Worm (Caenorhabditis elegans) whole organism, L4 larva: ENCODE measurements around the gene C10A4.3.

Experiments
- F10B5.3 ChIP-seq: sonication (generic microtip); optimal IDR thresholded peaks from 2 replicates; lab custom pipeline; 2016; ENCODE audit warnings: mild to moderate bottlenecking, missing genetic modification characterization, missing compliant biosample characterization
- F26F4.8 ChIP-seq: fragments of 200-800 bp; sonication (Bioruptor generic); conservative IDR thresholded peaks from 2 replicates; pipeline ENCODE4 v1.3.6; 2022; ENCODE audit warnings: missing genetic modification characterization, missing compliant biosample characterization
- Y105C5A.15 ChIP-seq: fragments of 200-800 bp; sonication (Bioruptor generic); IDR thresholded peaks from 2 replicates; pipeline ENCODE4 v1.3.6; 2022; ENCODE audit warnings: missing genetic modification characterization, missing compliant biosample characterization
- Y5F2A.4 ChIP-seq: fragments of 200-800 bp; sonication (Bioruptor generic); optimal IDR thresholded peaks from 2 replicates; lab custom pipeline; 2018; ENCODE audit warnings: mild to moderate bottlenecking, missing genetic modification characterization, missing compliant biosample characterization
- aha-1 ChIP-seq: fragments of 150-350 bp; peaks from one replicate; lab custom pipeline; 2014; ENCODE audit warnings: missing biosample characterization, missing genetic modification characterization
- attf-4 ChIP-seq: sonication (generic microtip); optimal IDR thresholded peaks from 3 replicates; lab custom pipeline; 2017; ENCODE audit warnings: missing biosample characterization, missing genetic modification characterization
- ceh-32 ChIP-seq: sonication (generic microtip); optimal IDR thresholded peaks from 2 replicates; lab custom pipeline; 2016; ENCODE audit warnings: mild to moderate bottlenecking, missing genetic modification characterization, missing compliant biosample characterization; ENCODE audit not compliant: poor library complexity
- ceh-44 ChIP-seq: fragments of 200-800 bp; sonication (Bioruptor generic); IDR thresholded peaks from 2 replicates; pipeline ENCODE4 v1.3.6; 2022; ENCODE audit warnings: missing genetic modification reagents, missing genetic modification characterization, missing compliant biosample characterization
- ceh-82 ChIP-seq: sonication (generic microtip); optimal IDR thresholded peaks from 2 replicates; lab custom pipeline; 2017; ENCODE audit warnings: missing biosample characterization, missing genetic modification characterization
- daf-16 ChIP-seq, 3 experiments: sonication (generic microtip); optimal IDR thresholded peaks; 2 replicates each; lab custom pipeline; 2016 to 2017; ENCODE audit warnings: missing genetic modification characterization in 3 of 3, missing genetic modification reagents in 3 of 3, mild to moderate bottlenecking in 2 of 3, missing compliant biosample characterization in 2 of 3, missing biosample characterization in 1 of 3, moderate library complexity in 1 of 3
- daf-8 ChIP-seq: fragments of 200-800 bp; sonication (Bioruptor generic); IDR thresholded peaks from 2 replicates; pipeline ENCODE4 v1.3.6; 2022; ENCODE audit warnings: missing genetic modification characterization, missing compliant biosample characterization
- dmd-6 ChIP-seq: fragments of 200-800 bp; sonication (Bioruptor generic); IDR thresholded peaks from 2 replicates; pipeline ENCODE4 v1.3.6; 2022; ENCODE audit warnings: missing genetic modification reagents, missing genetic modification characterization, missing compliant biosample characterization
- dmd-8 ChIP-seq: fragments of 200-800 bp; sonication (Bioruptor generic); IDR thresholded peaks from 2 replicates; pipeline ENCODE4 v1.3.6; 2022; ENCODE audit warnings: missing genetic modification characterization, missing compliant biosample characterization
- dve-1 ChIP-seq: sonication (generic microtip); optimal IDR thresholded peaks from 2 replicates; lab custom pipeline; 2017; ENCODE audit warnings: antibody characterized with exemption, mild to moderate bottlenecking, missing genetic modification characterization, missing compliant biosample characterization; ENCODE audit not compliant: insufficient read depth
- gei-8 ChIP-seq: fragments of 200-800 bp; sonication (Bioruptor generic); optimal IDR thresholded peaks from 2 replicates; lab custom pipeline; 2018; ENCODE audit warnings: mild to moderate bottlenecking, missing genetic modification characterization, missing compliant biosample characterization
- hif-1 ChIP-seq, 2 experiments: sonication (generic microtip); optimal IDR thresholded peaks; 2 replicates each; lab custom pipeline; 2016 to 2017; ENCODE audit warnings: missing compliant biosample characterization in 2 of 2, missing genetic modification characterization in 2 of 2, missing genetic modification reagents in 2 of 2, missing genotype in 2 of 2, mild to moderate bottlenecking in 1 of 2
- hlh-11 ChIP-seq: fragments of 200-800 bp; sonication (Bioruptor generic); optimal IDR thresholded peaks from 2 replicates; lab custom pipeline; 2018; ENCODE audit warnings: mild to moderate bottlenecking, missing genetic modification characterization, missing compliant biosample characterization
- lin-15B ChIP-seq: fragments of 150-350 bp; sonication (generic microtip); optimal IDR thresholded peaks from 3 replicates; lab custom pipeline; 2014; ENCODE audit warnings: missing biosample characterization, missing genetic modification characterization
- lin-38 ChIP-seq: fragments of 200-800 bp; sonication (Bioruptor generic); IDR thresholded peaks from 2 replicates; pipeline ENCODE4 v1.3.6; 2022; ENCODE audit warnings: missing genetic modification reagents, missing genetic modification characterization, missing compliant biosample characterization
- lin-39 ChIP-seq: fragments of 150-350 bp; optimal IDR thresholded peaks from 2 replicates; lab custom pipeline; 2014; ENCODE audit warnings: missing biosample characterization, missing genetic modification reagents, missing genetic modification characterization
- madf-5 ChIP-seq, 2 experiments: fragments of 200-800 bp; sonication (Bioruptor generic); IDR thresholded peaks; 2 replicates each; pipeline ENCODE4 v1.3.6; 2022; ENCODE audit warnings: missing compliant biosample characterization in 2 of 2, missing genetic modification characterization in 2 of 2
- madf-9 ChIP-seq: fragments of 200-800 bp; sonication (Bioruptor generic); conservative IDR thresholded peaks from 2 replicates; pipeline ENCODE4 v1.3.6; 2022; ENCODE audit warnings: missing genetic modification reagents, missing genetic modification characterization, missing compliant biosample characterization
- mdt-29 ChIP-seq: fragments of 200-800 bp; sonication (Bioruptor generic); IDR thresholded peaks from 2 replicates; pipeline ENCODE4 v1.3.6; 2022; ENCODE audit warnings: missing genetic modification reagents, missing genetic modification characterization, missing compliant biosample characterization
- mxl-2 ChIP-seq: fragments of 200-800 bp; sonication (Bioruptor generic); conservative IDR thresholded peaks from 2 replicates; pipeline ENCODE4 v1.3.6; 2022; ENCODE audit warnings: missing genetic modification reagents, missing genetic modification characterization, missing compliant biosample characterization
- nhr-102 ChIP-seq: sonication (generic microtip); optimal IDR thresholded peaks from 2 replicates; lab custom pipeline; 2016; ENCODE audit warnings: mild to moderate bottlenecking, missing genetic modification characterization, moderate library complexity, missing compliant biosample characterization
- nhr-28 ChIP-seq: fragments of 150-350 bp; optimal IDR thresholded peaks from 2 replicates; lab custom pipeline; 2014; ENCODE audit warnings: missing biosample characterization, missing genetic modification characterization
- nhr-48 ChIP-seq: sonication (generic microtip); optimal IDR thresholded peaks from 2 replicates; lab custom pipeline; 2016; ENCODE audit warnings: mild to moderate bottlenecking, missing genetic modification characterization, missing compliant biosample characterization
- nhr-6 ChIP-seq: fragments of 150-350 bp; optimal IDR thresholded peaks from 2 replicates; lab custom pipeline; 2014; ENCODE audit warnings: missing biosample characterization, missing genetic modification characterization
- nhr-77 ChIP-seq: fragments of 150-350 bp; optimal IDR thresholded peaks from 2 replicates; lab custom pipeline; 2014; ENCODE audit warnings: missing biosample characterization, missing genetic modification characterization
- php-3 ChIP-seq: fragments of 200-800 bp; sonication (Bioruptor generic); IDR thresholded peaks from 2 replicates; pipeline ENCODE4 v1.3.6; 2022; ENCODE audit warnings: missing genetic modification reagents, missing genetic modification characterization, missing compliant biosample characterization
- pqm-1 ChIP-seq: sonication (generic microtip); optimal IDR thresholded peaks from 2 replicates; lab custom pipeline; 2017; ENCODE audit warnings: missing biosample characterization, missing genetic modification characterization
- skn-1 ChIP-seq: fragments of 150-350 bp; optimal IDR thresholded peaks from 2 replicates; lab custom pipeline; 2014; ENCODE audit warnings: missing biosample characterization, missing genetic modification characterization
- spr-3 ChIP-seq: fragments of 200-800 bp; sonication (Bioruptor generic); optimal IDR thresholded peaks from 2 replicates; lab custom pipeline; 2018; ENCODE audit warnings: mild to moderate bottlenecking, missing genetic modification characterization, missing compliant biosample characterization
- tra-1 ChIP-seq: fragments of 200-800 bp; sonication (Bioruptor generic); IDR thresholded peaks from 2 replicates; pipeline ENCODE4 v1.3.6; 2022; ENCODE audit warnings: missing genetic modification reagents, missing genetic modification characterization, missing compliant biosample characterization
- vab-7 ChIP-seq: fragments of 200-800 bp; sonication (Bioruptor generic); IDR thresholded peaks from 2 replicates; pipeline ENCODE4 v1.3.6; 2022; ENCODE audit warnings: missing genetic modification reagents, missing genetic modification characterization, missing compliant biosample characterization
- zfp-3 ChIP-seq: fragments of 200-800 bp; sonication (Bioruptor generic); conservative IDR thresholded peaks from 2 replicates; pipeline ENCODE4 v1.3.6; 2022; ENCODE audit warnings: missing genetic modification reagents, missing genetic modification characterization, missing compliant biosample characterization
- ztf-11 ChIP-seq: fragments of 150-350 bp; optimal IDR thresholded peaks from 2 replicates; lab custom pipeline; 2014; ENCODE audit warnings: missing biosample characterization, missing genetic modification characterization
- ztf-7 ChIP-seq: fragments of 150-350 bp; optimal IDR thresholded peaks from 2 replicates; lab custom pipeline; 2014; ENCODE audit warnings: missing biosample characterization, missing genetic modification characterization

Gene C10A4.3

DNA sequence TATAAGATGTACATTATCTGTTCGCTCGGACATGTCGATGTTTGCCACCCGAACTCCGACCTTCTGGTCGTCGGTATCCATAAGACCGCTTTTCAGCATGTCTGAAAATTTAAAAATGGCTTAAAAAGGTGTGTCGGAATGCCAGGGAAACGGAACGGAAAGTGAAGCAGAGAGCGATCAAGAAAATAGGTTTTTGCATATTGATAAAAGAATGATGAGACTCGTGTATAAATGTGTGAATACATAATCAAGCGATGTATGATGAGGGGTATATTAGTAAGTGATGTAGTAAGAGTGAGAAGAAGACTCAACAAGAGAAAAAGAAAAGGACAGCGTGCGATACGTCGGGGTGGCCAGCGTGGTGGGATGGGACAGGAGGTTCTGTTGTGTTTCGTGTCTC lies 37.0 kb downstream of the C10A4.3 start, which contains the start of gene acl-12:
acl-12 (minus strand) TSS at position 101 of the 400 bp plus-strand sequence.
- TF ChIP-seq Y5F2A.4 (GFP tag; lab: Kevin White, UChicago): no peak
- no peak for TF ChIP-seq lin-39 (tag; lab: Kevin White, UChicago)
- TF ChIP-seq aha-1 (tag; lab: Kevin White, UChicago): no peak
- TF ChIP-seq nhr-102: no peak
- TF ChIP-seq daf-8: no peak
- no peak for TF ChIP-seq lin-15B (tag; lab: Kevin White, UChicago)
- TF ChIP-seq ceh-44 (GFP tag; lab: Robert Waterston, UW): no peak
- no peak for TF ChIP-seq nhr-28 (tag; lab: Kevin White, UChicago)
- TF ChIP-seq gei-8 (GFP tag; lab: Kevin White, UChicago): no peak
- no peak for TF ChIP-seq F26F4.8 (GFP tag; lab: Robert Waterston, UW)
- no peak for TF ChIP-seq zfp-3
- no peak for TF ChIP-seq pqm-1 (tag; lab: Kevin White, UChicago)
- no peak for TF ChIP-seq ceh-32 (tag; lab: Kevin White, UChicago)

DNA sequence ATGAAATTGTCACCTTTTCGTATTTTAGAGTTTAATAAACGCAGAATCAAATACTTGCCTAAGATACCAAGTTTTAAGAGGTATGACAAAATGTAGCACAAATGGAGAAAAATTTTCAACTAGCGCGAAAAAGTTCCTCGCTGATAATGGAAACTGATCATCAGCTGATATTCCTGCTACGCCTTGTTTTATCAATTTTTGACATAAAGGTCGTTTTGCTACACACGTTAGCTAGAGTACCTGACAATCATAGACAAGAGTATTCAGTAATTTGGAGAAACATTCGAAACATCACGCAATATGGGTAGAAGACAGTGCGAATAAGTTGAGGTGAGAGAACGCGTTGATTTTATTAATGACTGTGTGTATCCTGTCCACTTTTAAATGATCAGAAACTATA lies 40.2 kb downstream of the C10A4.3 start:
- no peak for TF ChIP-seq F10B5.3 (tag; lab: Kevin White, UChicago)
- peak; percentile 68; the same call in 1 of the 2 replicates for TF ChIP-seq tra-1 (GFP tag; lab: Robert Waterston, UW)
- peak; percentile 43; the same call in 1 of the 2 replicates for TF ChIP-seq mdt-29
- no peak for TF ChIP-seq madf-5 (GFP tag; IDR thresholded peaks at IDR 0.05; lab: Robert Waterston, UW)
- TF ChIP-seq lin-38: no peak
- peak; percentile 89 for TF ChIP-seq nhr-28 (tag; lab: Kevin White, UChicago)
- TF ChIP-seq dve-1 (tag; lab: Kevin White, UChicago): peak; percentile 8
- peak; percentile 78 for TF ChIP-seq hlh-11 (tag; lab: Kevin White, UChicago)
- TF ChIP-seq mxl-2 (GFP tag; lab: Robert Waterston, UW): 0 out of 2 replicates have a peak, but pooled peaks have one; percentile 43
- TF ChIP-seq daf-16 (GFP tag; optimal IDR thresholded peaks at IDR 0.05; lab: Kevin White, UChicago): no peak
- peak; percentile 38 for TF ChIP-seq daf-16 (tag; optimal IDR thresholded peaks at IDR 0.05; lab: Kevin White, UChicago)
- TF ChIP-seq php-3: 0 out of 2 replicates have a peak, but pooled peaks have one; percentile 30
- TF ChIP-seq dmd-6 (GFP tag; lab: Robert Waterston, UW): peak; percentile 89
- no peak for TF ChIP-seq nhr-6
- peak; percentile 31 for TF ChIP-seq pqm-1 (tag; lab: Kevin White, UChicago)
- TF ChIP-seq hif-1 (tag; optimal IDR thresholded peaks at IDR 0.05; lab: Kevin White, UChicago): peak; percentile 91 to 94
- TF ChIP-seq madf-9 (GFP tag; lab: Robert Waterston, UW): no peak
- TF ChIP-seq spr-3: no peak
- peak; percentile 32 for TF ChIP-seq nhr-48 (tag; lab: Kevin White, UChicago)
- TF ChIP-seq nhr-77: peak; percentile 7

DNA sequence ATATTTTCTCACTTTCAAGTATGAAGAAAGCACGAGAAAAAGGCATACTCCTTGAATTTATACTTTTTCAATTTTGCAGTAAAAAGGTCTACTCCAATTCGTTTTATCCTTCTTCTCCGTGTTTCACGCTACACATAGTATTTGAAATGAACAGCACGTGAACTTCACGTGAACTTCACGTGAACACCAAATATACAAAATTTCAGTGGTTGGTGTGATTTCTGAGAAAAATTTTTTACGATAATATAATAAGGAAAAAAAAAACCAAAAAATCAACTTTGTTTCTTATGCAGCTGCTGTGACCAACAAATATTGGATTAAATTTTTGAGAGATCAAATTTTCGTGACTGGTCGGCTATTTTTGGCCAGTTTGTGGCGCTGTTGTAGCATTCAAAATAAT lies 41.0 kb downstream of the C10A4.3 start:
- TF ChIP-seq daf-16 (GFP tag; optimal IDR thresholded peaks at IDR 0.05; lab: Kevin White, UChicago) (no peak), daf-16 (tag; optimal IDR thresholded peaks at IDR 0.05; lab: Kevin White, UChicago) (no peak), nhr-28 (tag; lab: Kevin White, UChicago) (peak; percentile 2), mxl-2 (GFP tag; lab: Robert Waterston, UW) (peak; percentile 97), ceh-82 (tag; lab: Kevin White, UChicago) (no peak), vab-7 (GFP tag; lab: Robert Waterston, UW) (no peak), Y105C5A.15 (GFP tag; lab: Robert Waterston, UW) (no peak), skn-1 (tag; lab: Kevin White, UChicago) (no peak), dmd-8 (GFP tag; lab: Robert Waterston, UW) (no peak), attf-4 (tag; lab: Kevin White, UChicago) (no peak), ztf-7 (no peak), ztf-11 (tag; lab: Kevin White, UChicago) (no peak), nhr-6 (no peak)
